Fruit fly (Drosophila melanogaster): Measurements from ENCODE around the gene Blos4.

The Blos4 gene

DNA sequence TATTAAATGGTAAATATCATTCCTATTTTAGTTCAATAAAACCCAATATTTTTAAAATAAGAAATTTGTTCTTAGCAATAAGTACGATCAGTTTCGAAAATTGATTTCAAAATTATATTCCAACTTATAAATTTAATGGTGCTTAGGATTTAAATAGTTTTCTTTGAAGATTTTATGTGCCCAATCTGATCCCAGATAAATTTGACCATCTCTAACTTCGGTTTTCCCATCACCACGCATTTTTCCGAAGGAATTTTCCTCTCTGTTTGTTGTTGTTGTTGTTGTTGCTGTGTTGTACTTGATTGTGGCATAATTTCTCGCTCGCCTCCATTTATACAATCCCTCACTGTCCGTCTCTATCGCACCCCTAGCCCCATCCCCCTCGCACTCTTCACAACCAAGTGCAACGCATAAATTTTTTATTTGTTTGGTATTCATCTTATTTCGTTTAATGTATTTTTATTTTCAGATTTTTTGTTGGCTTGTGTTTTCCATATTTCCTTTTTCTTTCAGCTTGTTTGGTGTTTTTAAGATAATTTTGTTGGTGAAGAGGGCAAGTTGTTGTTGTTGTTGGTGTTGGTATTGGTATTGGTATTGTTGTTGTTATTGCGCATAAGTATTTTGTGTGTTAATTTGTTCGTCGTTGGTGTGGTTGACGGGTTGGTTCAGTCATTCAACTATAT lies 29.1 kb upstream of the Blos4 start (continued):
- TF ChIP-seq Sox14 (GFP tag; optimal IDR thresholded peaks at IDR 0.05) (no peak), CG1621 (tag; optimal IDR thresholded peaks at IDR 0.05) (no peak), eg (GFP tag; IDR thresholded peaks at IDR 0.05) (0 out of 3 replicates have a peak, but pooled peaks have one; percentile 36), cyc (GFP tag; optimal IDR thresholded peaks at IDR 0.05) (no peak), CG3919 (GFP tag; optimal IDR thresholded peaks at IDR 0.05) (no peak), pdm3 (GFP tag; optimal IDR thresholded peaks at IDR 0.05) (peak; percentile 14), achi (GFP tag; optimal IDR thresholded peaks at IDR 0.05) (no peak), ss (GFP tag; optimal IDR thresholded peaks at IDR 0.05) (no peak), CG6163 (GFP tag; IDR thresholded peaks at IDR 0.05) (0 out of 3 replicates have a peak, but pooled peaks have one; percentile 24), CG11902 (GFP tag; optimal IDR thresholded peaks at IDR 0.05) (no peak), CG7368 (GFP tag; optimal IDR thresholded peaks at IDR 0.05) (no peak), Ets96B (tag; optimal IDR thresholded peaks at IDR 0.05) (no peak), fkh (GFP tag; optimal IDR thresholded peaks at IDR 0.05) (peak; percentile 56), Sox15 (GFP tag; optimal IDR thresholded peaks at IDR 0.05) (no peak), CG6854 (GFP tag; optimal IDR thresholded peaks at IDR 0.05) (no peak), OdsH (GFP tag; optimal IDR thresholded peaks at IDR 0.05) (no peak)

DNA sequence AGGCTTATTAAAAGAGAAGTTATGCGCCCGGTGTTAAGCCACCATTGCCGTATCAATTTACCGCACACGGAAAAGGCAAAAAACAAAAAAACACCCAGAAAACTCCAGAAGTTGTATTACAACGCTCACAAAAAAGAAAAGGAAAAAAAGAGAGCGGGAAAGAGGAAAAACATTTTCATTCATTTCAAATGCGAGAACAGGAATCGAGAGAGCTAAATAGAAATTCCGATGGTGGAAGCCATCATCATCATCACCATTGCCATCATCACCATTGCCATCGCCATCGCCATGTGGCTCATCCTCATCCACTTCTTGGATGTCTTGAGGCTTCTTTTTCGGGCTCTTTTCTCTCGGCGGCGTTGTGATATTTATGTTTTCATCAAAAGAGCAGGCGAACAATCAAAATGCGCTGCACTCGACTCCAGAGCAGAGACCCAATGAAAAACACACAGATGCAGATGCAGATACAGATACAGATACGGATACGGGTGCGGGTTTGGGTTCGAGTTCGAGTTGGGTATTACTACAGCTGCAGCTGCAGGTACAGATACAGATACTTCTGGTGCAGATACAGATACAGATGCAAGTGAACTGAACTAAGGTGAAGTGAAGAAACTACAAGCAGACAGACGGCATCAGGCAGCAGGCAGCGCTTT lies 27.6 kb upstream of the Blos4 start:
- TF ChIP-seq CG8119 (GFP tag; IDR thresholded peaks at IDR 0.05) (0 out of 3 replicates have a peak, but pooled peaks have one; percentile 11), CG6854 (GFP tag; optimal IDR thresholded peaks at IDR 0.05) (peak; percentile 83), CG1621 (tag; optimal IDR thresholded peaks at IDR 0.05) (peak; percentile 42), Hr38 (GFP tag; optimal IDR thresholded peaks at IDR 0.05) (no peak)

DNA sequence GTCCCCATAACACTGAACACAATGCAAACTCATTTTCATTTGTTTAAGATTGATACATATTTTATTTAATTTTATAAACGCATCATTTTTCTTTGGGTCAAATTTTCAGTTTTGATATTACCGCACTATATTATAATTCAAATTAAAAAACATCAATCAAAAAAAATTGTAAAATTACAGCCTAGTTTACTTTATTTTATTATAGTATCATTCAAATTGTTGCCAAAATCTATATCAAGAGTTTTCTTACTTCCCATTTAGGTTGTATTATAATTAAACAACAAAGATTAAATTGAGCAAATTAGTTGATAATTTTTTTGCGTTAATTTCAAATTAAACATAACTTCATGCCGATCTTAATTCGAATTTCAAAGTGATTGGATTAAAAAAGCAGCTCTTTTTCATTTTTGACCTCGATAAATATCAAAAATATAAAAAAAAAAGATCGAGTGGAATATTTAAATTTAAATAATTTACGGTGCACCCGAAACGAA lies 27.0 kb upstream of the Blos4 start:
- TF ChIP-seq svp (GFP tag), result peak; percentile 88
- peak; percentile 68 for TF ChIP-seq achi (GFP tag; optimal IDR thresholded peaks at IDR 0.05)
- no peak; the same call in 1 of the 3 replicates for TF ChIP-seq CG6163 (GFP tag; IDR thresholded peaks at IDR 0.05)
- TF ChIP-seq Hr4 (GFP tag; optimal IDR thresholded peaks at IDR 0.05), result peak; percentile 72
- TF ChIP-seq Gug (GFP tag; IDR thresholded peaks at IDR 0.05), result peak; percentile 18; the same call in 1 of the 2 replicates
- peak; percentile 45 for TF ChIP-seq Blimp-1 (GFP tag; optimal IDR thresholded peaks at IDR 0.05)
- TF ChIP-seq CG4318 (GFP tag; optimal IDR thresholded peaks at IDR 0.05), result peak; percentile 75
- TF ChIP-seq Eip75B (GFP tag; optimal IDR thresholded peaks at IDR 0.05), result peak; percentile 56
- no peak for TF ChIP-seq dac (GFP tag; optimal IDR thresholded peaks at IDR 0.05)
- TF ChIP-seq OdsH (GFP tag; optimal IDR thresholded peaks at IDR 0.05), result peak; percentile 80
- peak; percentile 66 for TF ChIP-seq Hr39 (GFP tag; optimal IDR thresholded peaks at IDR 0.05)
- TF ChIP-seq Ets21C (GFP tag; optimal IDR thresholded peaks at IDR 0.05), result peak; percentile 42
- TF ChIP-seq Sox14 (GFP tag; optimal IDR thresholded peaks at IDR 0.05), result peak; percentile 73
- 0 out of 3 replicates have a peak, but pooled peaks have one; percentile 12 for TF ChIP-seq CG8119 (GFP tag; IDR thresholded peaks at IDR 0.05)
- TF ChIP-seq CG9139 (GFP tag; optimal IDR thresholded peaks at IDR 0.05), result no peak
- peak; percentile 81 for TF ChIP-seq CG3032 (tag; optimal IDR thresholded peaks at IDR 0.05)
- TF ChIP-seq CG11762 (GFP tag; optimal IDR thresholded peaks at IDR 0.05; ENCODE audit: insufficient read depth), result peak; percentile 71
- peak; percentile 79 for TF ChIP-seq CG8632 (GFP tag; optimal IDR thresholded peaks at IDR 0.05)
- peak; percentile 58 for TF ChIP-seq CG11902 (GFP tag; optimal IDR thresholded peaks at IDR 0.05)
- TF ChIP-seq Met (GFP tag; optimal IDR thresholded peaks at IDR 0.05), result peak; percentile 83
- TF ChIP-seq CG6808 (GFP tag; optimal IDR thresholded peaks at IDR 0.05), result peak; percentile 27
- peak; percentile 73 for TF ChIP-seq Sox15 (GFP tag; optimal IDR thresholded peaks at IDR 0.05)
- TF ChIP-seq spab (GFP tag; optimal IDR thresholded peaks at IDR 0.05), result peak; percentile 67
- peak; percentile 77 for TF ChIP-seq acj6 (GFP tag; optimal IDR thresholded peaks at IDR 0.05)
- peak; percentile 88 for TF ChIP-seq CG34406 (GFP tag; optimal IDR thresholded peaks at IDR 0.05)
- TF ChIP-seq salr (GFP tag; optimal IDR thresholded peaks at IDR 0.05), result peak in 1 of 2 experiments; percentile 90
- TF ChIP-seq dsx (GFP tag; optimal IDR thresholded peaks at IDR 0.05; ENCODE audit: poor library complexity, severe bottlenecking), result peak; percentile 24
- TF ChIP-seq CG3919 (GFP tag; optimal IDR thresholded peaks at IDR 0.05), result peak; percentile 72
- peak; percentile 46 for TF ChIP-seq fd59A (GFP tag; optimal IDR thresholded peaks at IDR 0.05)
- peak; percentile 16 for TF ChIP-seq CG16779 (tag; optimal IDR thresholded peaks at IDR 0.05)
- TF ChIP-seq Smox (GFP tag; optimal IDR thresholded peaks at IDR 0.05), result peak; percentile 83
- TF ChIP-seq CG32006 (GFP tag; optimal IDR thresholded peaks at IDR 0.05), result peak; percentile 87
- TF ChIP-seq pdm3 (GFP tag; optimal IDR thresholded peaks at IDR 0.05), result peak; percentile 74
- TF ChIP-seq CG8319 (GFP tag; optimal IDR thresholded peaks at IDR 0.05), result peak; percentile 39
